Worm (Caenorhabditis elegans) whole organism, young adult: ENCODE measurements around the gene pmp-2.

ENCODE experiments used
- C06A6.2 ChIP-seq: fragments of 200-800 bp; sonication (Bioruptor generic); conservative IDR thresholded peaks from 2 replicates; pipeline ENCODE4 v1.3.6; 2022; ENCODE audit warnings: missing genetic modification characterization, missing compliant biosample characterization
- C17E4.6 ChIP-seq: fragments of 200-800 bp; sonication (Bioruptor generic); IDR thresholded peaks from 2 replicates; pipeline ENCODE4 v1.3.6; 2022; ENCODE audit warnings: missing genetic modification reagents, missing genetic modification characterization, missing compliant biosample characterization
- F22D6.2 ChIP-seq: sonication (generic microtip); optimal IDR thresholded peaks from 2 replicates; lab custom pipeline; 2016; ENCODE audit warnings: mild to moderate bottlenecking, missing genetic modification characterization, missing compliant biosample characterization
- F39B2.1 ChIP-seq: fragments of 200-800 bp; sonication (Bioruptor generic); IDR thresholded peaks from 2 replicates; pipeline ENCODE4 v1.3.6; 2022; ENCODE audit warnings: missing genetic modification reagents, missing genetic modification characterization, missing compliant biosample characterization
- F57A8.1 ChIP-seq: fragments of 200-800 bp; sonication (Bioruptor generic); optimal IDR thresholded peaks from 2 replicates; lab custom pipeline; 2018; ENCODE audit warnings: mild to moderate bottlenecking, missing genetic modification characterization, moderate library complexity, missing compliant biosample characterization
- K12H6.12 ChIP-seq: fragments of 200-800 bp; sonication (Bioruptor generic); optimal IDR thresholded peaks from 2 replicates; lab custom pipeline; 2018; ENCODE audit warnings: mild to moderate bottlenecking, missing genetic modification characterization, missing compliant biosample characterization
- T07F8.4 ChIP-seq: sonication (generic microtip); optimal IDR thresholded peaks from 2 replicates; lab custom pipeline; 2016; ENCODE audit warnings: mild to moderate bottlenecking, missing genetic modification characterization, moderate library complexity, missing compliant biosample characterization
- Y53F4B.3 ChIP-seq: fragments of 200-800 bp; sonication (Bioruptor generic); IDR thresholded peaks from 2 replicates; pipeline ENCODE4 v1.3.6; 2022; ENCODE audit warnings: missing genetic modification reagents, missing genetic modification characterization, missing compliant biosample characterization
- Y79H2A.3 ChIP-seq: fragments of 200-800 bp; sonication (Bioruptor generic); conservative IDR thresholded peaks from 2 replicates; pipeline ENCODE4 v1.3.6; 2022; ENCODE audit warnings: missing genetic modification reagents, missing genetic modification characterization, missing compliant biosample characterization
- ama-1 ChIP-seq, 3 experiments: fragments of 150-350 bp in 1 of 3; sonication (generic microtip) in 2 of 3; optimal IDR thresholded peaks; 2 replicates each; lab custom pipeline; 2014 to 2018; ENCODE audit warnings: missing biosample characterization in 2 of 3, missing genetic modification characterization in 2 of 3, missing genetic modification reagents in 2 of 3
- athp-1 ChIP-seq: sonication (generic microtip); optimal IDR thresholded peaks from 2 replicates; lab custom pipeline; 2017; ENCODE audit warnings: mild to moderate bottlenecking, missing genetic modification characterization, missing compliant biosample characterization
- ccch-3 ChIP-seq: fragments of 200-800 bp; sonication (Bioruptor generic); optimal IDR thresholded peaks from 2 replicates; lab custom pipeline; 2018; ENCODE audit warnings: mild to moderate bottlenecking, missing genetic modification characterization, missing compliant biosample characterization
- cebp-1 ChIP-seq, 2 experiments: fragments of 200-800 bp in 1 of 2; sonication (Bioruptor generic) in 1 of 2; sonication (generic microtip) in 1 of 2; IDR thresholded peaks in 1 of 2; optimal IDR thresholded peaks in 1 of 2; 2 replicates each; pipeline versions ENCODE4 v1.3.6 to Lab custom; 2017 to 2022; ENCODE audit warnings: missing compliant biosample characterization in 2 of 2, missing genetic modification characterization in 2 of 2, mild to moderate bottlenecking in 1 of 2, missing genetic modification reagents in 1 of 2, moderate library complexity in 1 of 2
- ceh-40 ChIP-seq: fragments of 200-800 bp; sonication (Bioruptor generic); IDR thresholded peaks from 2 replicates; pipeline ENCODE4 v1.3.6; 2022; ENCODE audit warnings: missing genetic modification characterization, missing compliant biosample characterization
- ceh-79 ChIP-seq: sonication (generic microtip); optimal IDR thresholded peaks from 2 replicates; lab custom pipeline; 2017; ENCODE audit warnings: mild to moderate bottlenecking, missing genetic modification characterization, missing compliant biosample characterization
- ceh-91 ChIP-seq: fragments of 200-800 bp; sonication (Bioruptor generic); IDR thresholded peaks from 2 replicates; pipeline ENCODE4 v1.3.6; 2022; ENCODE audit warnings: missing genetic modification reagents, missing genetic modification characterization, missing compliant biosample characterization
- chd-7 ChIP-seq: sonication (generic microtip); optimal IDR thresholded peaks from 2 replicates; lab custom pipeline; 2016; ENCODE audit warnings: mild to moderate bottlenecking, missing genetic modification characterization, moderate library complexity, missing compliant biosample characterization
- dpff-1 ChIP-seq: sonication (generic microtip); optimal IDR thresholded peaks from 2 replicates; lab custom pipeline; 2017; ENCODE audit warnings: mild to moderate bottlenecking, missing genetic modification characterization, missing compliant biosample characterization
- dpl-1 ChIP-seq: fragments of 150-350 bp; optimal IDR thresholded peaks from 2 replicates; lab custom pipeline; 2014; ENCODE audit warnings: missing biosample characterization, missing genetic modification reagents, missing genetic modification characterization
- efl-1 ChIP-seq: fragments of 150-350 bp; optimal IDR thresholded peaks from 2 replicates; lab custom pipeline; 2014; ENCODE audit warnings: missing biosample characterization, missing genetic modification reagents, missing genetic modification characterization
- egl-18 ChIP-seq: fragments of 200-800 bp; sonication (Bioruptor generic); IDR thresholded peaks from 2 replicates; pipeline ENCODE4 v1.3.6; 2022; ENCODE audit warnings: missing genetic modification reagents, missing genetic modification characterization, missing compliant biosample characterization
- egl-44 ChIP-seq: fragments of 200-800 bp; sonication (Bioruptor generic); IDR thresholded peaks from 2 replicates; pipeline ENCODE4 v1.3.6; 2022; ENCODE audit warnings: missing genetic modification reagents, missing genetic modification characterization, missing compliant biosample characterization
- egrh-3 ChIP-seq: fragments of 200-800 bp; sonication (Bioruptor generic); IDR thresholded peaks from 2 replicates; pipeline ENCODE4 v1.3.6; 2022; ENCODE audit warnings: missing genetic modification reagents, missing genetic modification characterization, missing compliant biosample characterization
- ets-4 ChIP-seq: fragments of 200-800 bp; sonication (Bioruptor generic); optimal IDR thresholded peaks from 2 replicates; lab custom pipeline; 2018; ENCODE audit warnings: mild to moderate bottlenecking, missing genetic modification characterization, missing compliant biosample characterization
- hlh-26 ChIP-seq: fragments of 200-800 bp; sonication (Bioruptor generic); conservative IDR thresholded peaks from 2 replicates; pipeline ENCODE4 v1.3.6; 2022; ENCODE audit warnings: missing genetic modification reagents, missing genetic modification characterization, missing compliant biosample characterization
- hmg-20 ChIP-seq: fragments of 200-800 bp; sonication (Bioruptor generic); IDR thresholded peaks from 2 replicates; pipeline ENCODE4 v1.3.6; 2022; ENCODE audit warnings: missing genetic modification reagents, missing genetic modification characterization, missing compliant biosample characterization
- lin-26 ChIP-seq: fragments of 200-800 bp; sonication (Bioruptor generic); IDR thresholded peaks from 2 replicates; pipeline ENCODE4 v1.3.6; 2022; ENCODE audit warnings: missing genetic modification reagents, missing genetic modification characterization, missing compliant biosample characterization
- lin-35 ChIP-seq, 3 experiments: fragments of 150-350 bp in 2 of 3; sonication (generic microtip) in 1 of 3; optimal IDR thresholded peaks; 2 replicates each; lab custom pipeline; 2014 to 2018; ENCODE audit warnings: missing biosample characterization in 3 of 3, missing genetic modification characterization in 3 of 3, missing genetic modification reagents in 3 of 3
- lin-40 ChIP-seq: sonication (generic microtip); optimal IDR thresholded peaks from 2 replicates; lab custom pipeline; 2016; ENCODE audit warnings: missing genetic modification characterization, mild to moderate bottlenecking, missing compliant biosample characterization, missing genotype, missing genetic modification reagents
- lsl-1 ChIP-seq: fragments of 200-800 bp; sonication (Bioruptor generic); optimal IDR thresholded peaks from 2 replicates; lab custom pipeline; 2018; ENCODE audit warnings: mild to moderate bottlenecking, missing genetic modification characterization, moderate library complexity, missing compliant biosample characterization
- lsy-27 ChIP-seq: sonication (generic microtip); optimal IDR thresholded peaks from 2 replicates; lab custom pipeline; 2017; ENCODE audit warnings: missing genetic modification characterization, mild to moderate bottlenecking, missing compliant biosample characterization, antibody characterized with exemption, missing genotype, borderline replicate concordance; ENCODE audit not compliant: insufficient read depth
- madf-6 ChIP-seq: fragments of 200-800 bp; sonication (Bioruptor generic); IDR thresholded peaks from 2 replicates; pipeline ENCODE4 v1.3.6; 2022; ENCODE audit warnings: missing genetic modification reagents, missing genetic modification characterization, missing compliant biosample characterization
- mes-4 ChIP-seq: sonication (generic microtip); optimal IDR thresholded peaks from 2 replicates; lab custom pipeline; 2016; ENCODE audit warnings: missing genotype, missing genetic modification characterization, missing compliant biosample characterization
- mxl-1 ChIP-seq: sonication (generic microtip); optimal IDR thresholded peaks from 2 replicates; lab custom pipeline; 2016; ENCODE audit warnings: missing genetic modification characterization, missing compliant biosample characterization
- nfya-1 ChIP-seq: sonication (generic microtip); optimal IDR thresholded peaks from 2 replicates; lab custom pipeline; 2017; ENCODE audit warnings: antibody characterized with exemption, missing compliant biosample characterization, missing genetic modification characterization, borderline replicate concordance; ENCODE audit not compliant: insufficient read depth
- nhr-80 ChIP-seq: sonication (generic microtip); optimal IDR thresholded peaks from 2 replicates; lab custom pipeline; 2016; ENCODE audit warnings: missing genetic modification characterization, missing compliant biosample characterization
- nhr-90 ChIP-seq: sonication (generic microtip); optimal IDR thresholded peaks from 2 replicates; lab custom pipeline; 2016; ENCODE audit warnings: missing genotype, mild to moderate bottlenecking, missing genetic modification characterization, missing compliant biosample characterization
- repo-1 ChIP-seq: sonication (generic microtip); optimal IDR thresholded peaks from 2 replicates; lab custom pipeline; 2017; ENCODE audit warnings: mild to moderate bottlenecking, missing genetic modification characterization, missing compliant biosample characterization
- rpc-1 ChIP-seq, 2 experiments: fragments of 150-350 bp in 1 of 2; sonication (generic microtip) in 1 of 2; optimal IDR thresholded peaks; 2 replicates each; lab custom pipeline; 2014 to 2018; ENCODE audit warnings: missing biosample characterization in 1 of 2, missing genetic modification characterization in 1 of 2, missing genetic modification reagents in 1 of 2, missing genotype in 1 of 2
- sdz-38 ChIP-seq: sonication (generic microtip); optimal IDR thresholded peaks from 2 replicates; lab custom pipeline; 2016; ENCODE audit warnings: missing genotype, missing genetic modification characterization, missing compliant biosample characterization
- sptf-2 ChIP-seq: fragments of 200-800 bp; sonication (Bioruptor generic); optimal IDR thresholded peaks from 2 replicates; lab custom pipeline; 2018; ENCODE audit warnings: mild to moderate bottlenecking, missing genetic modification characterization, missing compliant biosample characterization
- tbp1 ChIP-seq: fragments of 200-800 bp; sonication (Bioruptor generic); optimal IDR thresholded peaks from 2 replicates; lab custom pipeline; 2018; ENCODE audit warnings: mild to moderate bottlenecking, missing genetic modification characterization, missing compliant biosample characterization
- tbx-9 ChIP-seq: sonication (generic microtip); optimal IDR thresholded peaks from 2 replicates; lab custom pipeline; 2016; ENCODE audit warnings: borderline replicate concordance, missing genetic modification characterization, inconsistent platforms, missing compliant biosample characterization
- xnd-1 ChIP-seq: sonication (generic microtip); optimal IDR thresholded peaks from 2 replicates; lab custom pipeline; 2016; ENCODE audit warnings: missing genotype, missing genetic modification reagents, missing genetic modification characterization, missing compliant biosample characterization
- zfh-2 ChIP-seq: fragments of 200-800 bp; sonication (Bioruptor generic); conservative IDR thresholded peaks from 2 replicates; pipeline ENCODE4 v1.3.6; 2022; ENCODE audit warnings: missing genetic modification reagents, missing genetic modification characterization, missing compliant biosample characterization
- ztf-28 ChIP-seq: fragments of 200-800 bp; sonication (Bioruptor generic); IDR thresholded peaks from 2 replicates; pipeline ENCODE4 v1.3.6; 2022; ENCODE audit warnings: missing genetic modification reagents, missing genetic modification characterization, missing compliant biosample characterization
- ztf-3 ChIP-seq: fragments of 200-800 bp; sonication (Bioruptor generic); optimal IDR thresholded peaks from 2 replicates; lab custom pipeline; 2018; ENCODE audit warnings: mild to moderate bottlenecking, missing genetic modification characterization, missing compliant biosample characterization

Gene pmp-2

ce11 chrII:6853059-6853466, 34.5 kb downstream of the pmp-2 start (continued):
- peak; percentile 77 for TF ChIP-seq zfh-2 (GFP tag; lab: Robert Waterston, UW)
- TF ChIP-seq egl-44 (GFP tag; lab: Robert Waterston, UW), result no peak
- TF ChIP-seq ztf-28 (GFP tag; lab: Robert Waterston, UW), result 0 out of 2 replicates have a peak, but pooled peaks have one; percentile 49
- no peak for TF ChIP-seq dpff-1
- TF ChIP-seq lsy-27 (tag; lab: Kevin White, UChicago), result no peak
- no peak for TF ChIP-seq mes-4
- TF ChIP-seq xnd-1 (tag; lab: Kevin White, UChicago), result peak; percentile 2
- TF ChIP-seq F39B2.1, result no peak
- TF ChIP-seq athp-1 (tag; lab: Kevin White, UChicago), result peak; percentile 51
- no peak for TF ChIP-seq ztf-3 (GFP tag; lab: Kevin White, UChicago)
- TF ChIP-seq F57A8.1 (GFP tag; lab: Kevin White, UChicago), result no peak
- no peak for TF ChIP-seq repo-1 (tag; lab: Kevin White, UChicago)
- no peak for TF ChIP-seq C06A6.2 (GFP tag; lab: Robert Waterston, UW)
- no peak for TF ChIP-seq dpl-1 (GFP tag; lab: Kevin White, UChicago)
- TF ChIP-seq nhr-90 (tag; lab: Kevin White, UChicago), result peak; percentile 64
- TF ChIP-seq efl-1 (GFP tag; lab: Kevin White, UChicago), result no peak
- no peak for TF ChIP-seq tbx-9 (tag; lab: Kevin White, UChicago)
- no peak for TF ChIP-seq sdz-38 (tag; lab: Kevin White, UChicago)
- TF ChIP-seq hmg-20 (GFP tag; lab: Robert Waterston, UW), result peak; percentile 21; the same call in 1 of the 2 replicates
- TF ChIP-seq nhr-80 (tag; lab: Kevin White, UChicago), result peak; percentile 25
- peak; percentile 35 for TF ChIP-seq mxl-1 (tag; lab: Kevin White, UChicago)
- no peak for TF ChIP-seq nfya-1 (tag; lab: Kevin White, UChicago)
- TF ChIP-seq C17E4.6, result no peak
- TF ChIP-seq ceh-40 (GFP tag; lab: Robert Waterston, UW), result no peak
- no peak for TF ChIP-seq ccch-3 (GFP tag; lab: Kevin White, UChicago)
- TF ChIP-seq rpc-1 (optimal IDR thresholded peaks at IDR 0.05; lab: Kevin White, UChicago), result peak; percentile 67
- peak; percentile 74 for TF ChIP-seq rpc-1 (tag; optimal IDR thresholded peaks at IDR 0.05; lab: Kevin White, UChicago)
- no peak for TF ChIP-seq Y53F4B.3
- TF ChIP-seq hlh-26 (GFP tag; lab: Robert Waterston, UW), result no peak
- TF ChIP-seq madf-6 (GFP tag; lab: Robert Waterston, UW), result peak; percentile 64; the same call in 1 of the 2 replicates
- 0 out of 2 replicates have a peak, but pooled peaks have one; percentile 25 for TF ChIP-seq Y79H2A.3 (GFP tag; lab: Robert Waterston, UW)
- TF ChIP-seq egrh-3 (GFP tag; lab: Robert Waterston, UW), result peak; percentile 64
- TF ChIP-seq lsl-1 (GFP tag; lab: Kevin White, UChicago), result peak; percentile 48
- no peak for TF ChIP-seq egl-18
- TF ChIP-seq F22D6.2 (tag; lab: Kevin White, UChicago), result no peak
- no peak for TF ChIP-seq ceh-79 (tag; lab: Kevin White, UChicago)
- peak; percentile 40; the same call in 1 of the 2 replicates for TF ChIP-seq ceh-91 (GFP tag; lab: Robert Waterston, UW)
- TF ChIP-seq T07F8.4, result no peak
- TF ChIP-seq lin-26, result peak; percentile 75
- peak; percentile 72 for TF ChIP-seq chd-7 (tag; lab: Kevin White, UChicago)
- TF ChIP-seq tbp1 (GFP tag; lab: Kevin White, UChicago), result peak; percentile 93
- TF ChIP-seq ets-4 (GFP tag; lab: Kevin White, UChicago), result peak; percentile 25
- no peak for TF ChIP-seq ama-1 (optimal IDR thresholded peaks at IDR 0.05; lab: Kevin White, UChicago)
- peak; percentile 33 to 87 for TF ChIP-seq ama-1 (GFP tag; optimal IDR thresholded peaks at IDR 0.05; lab: Kevin White, UChicago)
- TF ChIP-seq lin-35 (GFP tag; optimal IDR thresholded peaks at IDR 0.05; lab: Kevin White, UChicago), result peak in 1 of 3 experiments; percentile 33
- peak; percentile 69 for TF ChIP-seq K12H6.12
- peak; percentile 69 for TF ChIP-seq lin-40 (tag; lab: Kevin White, UChicago)
- no peak for TF ChIP-seq cebp-1 (GFP tag; IDR thresholded peaks at IDR 0.05; lab: Robert Waterston, UW)
- TF ChIP-seq cebp-1 (tag; optimal IDR thresholded peaks at IDR 0.05; lab: Kevin White, UChicago), result peak; percentile 72
- TF ChIP-seq sptf-2 (GFP tag; lab: Kevin White, UChicago), result no peak
